ENCODE assay signal across 2 fruit fly cellular contexts in the genomic region with DNA sequence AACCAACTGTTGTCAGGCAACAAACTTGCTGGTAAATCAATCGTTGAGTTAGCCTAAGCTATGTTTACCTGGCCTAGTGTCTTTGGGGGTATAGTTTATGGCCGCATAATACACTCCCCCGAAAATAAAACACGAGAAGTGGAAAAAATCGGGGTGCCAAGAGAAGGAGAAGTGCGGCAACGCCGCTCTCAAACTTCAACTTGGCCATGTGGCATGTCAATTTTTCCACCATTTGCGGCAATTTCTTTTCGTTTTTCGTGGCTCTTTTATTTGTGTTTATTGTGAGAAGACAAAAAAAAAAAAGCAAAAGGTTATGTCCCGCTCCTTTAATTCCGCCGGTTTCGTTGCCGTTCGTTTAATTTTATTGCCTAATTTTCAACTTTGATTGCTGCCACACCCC.
TF ChIP-seq lines count a peak whose summit lies in the region.

No protein-coding gene starts in this region.

- no peak for TF ChIP-seq CTCF in whole organism, embryonic (GFP tag; optimal IDR thresholded peaks at IDR 0.05; lab: Kevin White, UChicago)

TF ChIP-seq in whole organism, embryonic, 481 proteins besides CTCF, POLR2A, EP300 and RAD21:
- TF ChIP-seq sens (GFP tag; lab: Kevin White, UChicago) (no peak), chif (GFP tag; optimal IDR thresholded peaks at IDR 0.05; lab: Kevin White, UChicago) (no peak), CG15269 (tag; optimal IDR thresholded peaks at IDR 0.05; lab: Kevin White, UChicago) (no peak), abd-A (tag; optimal IDR thresholded peaks at IDR 0.05; lab: Kevin White, UChicago) (peak; percentile 56), br (optimal IDR thresholded peaks at IDR 0.05; lab: Kevin White, UChicago) (no peak), bcd (GFP tag; optimal IDR thresholded peaks at IDR 0.05; lab: Kevin White, UChicago) (no peak), inv (GFP tag; IDR thresholded peaks at IDR 0.05; lab: Robert Waterston, UW; ENCODE audit: partially characterized antibody) (no peak), CG14014 (GFP tag; IDR thresholded peaks at IDR 0.05; lab: Robert Waterston, UW) (no peak), CG3407 (GFP tag; optimal IDR thresholded peaks at IDR 0.05; lab: Kevin White, UChicago) (peak; percentile 98), CG1024 (GFP tag; IDR thresholded peaks at IDR 0.05; lab: Robert Waterston, UW) (no peak), CG12391 (tag; optimal IDR thresholded peaks at IDR 0.05; lab: Kevin White, UChicago) (no peak), HLH54F (GFP tag; optimal IDR thresholded peaks at IDR 0.05; lab: Kevin White, UChicago) (no peak), Gug (GFP tag; IDR thresholded peaks at IDR 0.05; lab: Robert Waterston, UW) (no peak), CG31365 (tag; optimal IDR thresholded peaks at IDR 0.05; lab: Kevin White, UChicago) (no peak)

TF ChIP-seq in whole organism, prepupa, 60 proteins besides CTCF, POLR2A, EP300 and RAD21:
- TF ChIP-seq Eip78C (GFP tag; lab: Kevin White, UChicago) (peak; percentile 2), CG10669 (GFP tag; optimal IDR thresholded peaks at IDR 0.05; lab: Kevin White, UChicago) (no peak), svp (GFP tag; lab: Kevin White, UChicago) (peak; percentile 26)
